Worm (Caenorhabditis elegans): ENCODE data around the gene Y47D7A.12.

Gene Y47D7A.12

ce11 chrV:4450523-4451089 lies 21.1 kb upstream of the Y47D7A.12 start, which contains the start of gene rft-2 (continued):
- TF ChIP-seq C34F6.9 (tag; optimal IDR thresholded peaks at IDR 0.05) (peak; percentile 52), skn-1 (tag; optimal IDR thresholded peaks at IDR 0.05) (no peak), nhr-21 (tag; optimal IDR thresholded peaks at IDR 0.05) (no peak), mdl-1 (tag; optimal IDR thresholded peaks at IDR 0.05) (no peak), ztf-11 (tag; optimal IDR thresholded peaks at IDR 0.05) (no peak), unc-62 (GFP tag; optimal IDR thresholded peaks at IDR 0.05) (no peak), nhr-10 (tag; optimal IDR thresholded peaks at IDR 0.05) (no peak), sma-3 (GFP tag; optimal IDR thresholded peaks at IDR 0.05) (peak; percentile 13)

ce11 chrV:4447637-4448036 lies 18.2 kb upstream of the Y47D7A.12 start:
- TF ChIP-seq nhr-21 (tag; optimal IDR thresholded peaks at IDR 0.05) (no peak), egl-27 (tag; optimal IDR thresholded peaks at IDR 0.05) (no peak), zag-1 (tag; optimal IDR thresholded peaks at IDR 0.05) (no peak), mab-5 (tag; optimal IDR thresholded peaks at IDR 0.05) (no peak), unc-39 (tag; optimal IDR thresholded peaks at IDR 0.05) (no peak), nhr-25 (tag; optimal IDR thresholded peaks at IDR 0.05) (no peak), ztf-1 (GFP tag; conservative IDR thresholded peaks at IDR 0.05) (no peak), unc-62 (GFP tag; optimal IDR thresholded peaks at IDR 0.05) (no peak), sma-9 (GFP tag; optimal IDR thresholded peaks at IDR 0.05) (no peak), sma-9 (tag; optimal IDR thresholded peaks at IDR 0.05) (no peak), ZK546.5 (tag; optimal IDR thresholded peaks at IDR 0.05) (no peak), mbf-1 (tag; optimal IDR thresholded peaks at IDR 0.05) (no peak), lin-39 (tag; optimal IDR thresholded peaks at IDR 0.05) (no peak), fos-1 (tag; optimal IDR thresholded peaks at IDR 0.05) (no peak), F13H6.1 (tag; optimal IDR thresholded peaks at IDR 0.05) (no peak), Y55F3AM.14 (GFP tag; optimal IDR thresholded peaks at IDR 0.05) (no peak), nhr-10 (tag; optimal IDR thresholded peaks at IDR 0.05) (no peak), aly-2 (tag; optimal IDR thresholded peaks at IDR 0.05) (no peak), peb-1 (tag; optimal IDR thresholded peaks at IDR 0.05) (no peak), ama-1 (optimal IDR thresholded peaks at IDR 0.05) (no peak)

DNA sequence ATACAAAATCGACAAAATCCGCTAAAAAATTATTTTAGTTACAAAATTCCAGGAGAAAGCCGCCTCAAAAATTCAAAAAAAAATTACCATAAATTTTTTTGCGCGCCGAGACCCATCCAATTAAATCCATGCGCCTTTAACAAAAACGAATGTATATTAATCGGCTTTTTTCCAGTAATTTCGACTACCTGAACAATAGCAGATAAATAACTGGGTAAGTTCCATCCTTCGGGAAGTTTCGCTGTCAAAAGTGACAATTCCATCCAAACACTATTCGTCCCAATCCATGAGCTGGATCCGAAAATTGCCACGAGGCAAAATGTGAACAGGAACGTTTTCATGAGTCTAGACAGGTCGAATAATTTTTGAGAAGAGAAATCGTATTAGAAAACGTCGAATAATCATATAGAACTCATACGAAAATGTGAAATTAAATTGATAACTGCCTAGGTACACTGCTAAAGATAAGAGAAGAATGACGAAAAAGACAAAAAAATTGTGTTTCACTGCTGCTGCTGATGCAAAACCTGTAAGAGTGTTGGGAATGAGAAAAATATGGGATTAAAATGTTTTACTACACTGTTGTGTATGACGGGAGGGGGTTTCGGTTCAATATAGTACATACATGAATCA lies 13.4 kb upstream of the Y47D7A.12 start, which contains the start of gene rft-1:
rft-1 (minus strand) TSS at position 475 of the 633 bp plus-strand sequence.
- TF ChIP-seq fos-1 (tag; optimal IDR thresholded peaks at IDR 0.05) (peak; percentile 58), ceh-82 (tag; optimal IDR thresholded peaks at IDR 0.05) (no peak), nhr-129 (tag; optimal IDR thresholded peaks at IDR 0.05) (no peak), lsy-2 (tag; optimal IDR thresholded peaks at IDR 0.05) (no peak), Y55F3AM.14 (GFP tag; optimal IDR thresholded peaks at IDR 0.05) (no peak)

DNA sequence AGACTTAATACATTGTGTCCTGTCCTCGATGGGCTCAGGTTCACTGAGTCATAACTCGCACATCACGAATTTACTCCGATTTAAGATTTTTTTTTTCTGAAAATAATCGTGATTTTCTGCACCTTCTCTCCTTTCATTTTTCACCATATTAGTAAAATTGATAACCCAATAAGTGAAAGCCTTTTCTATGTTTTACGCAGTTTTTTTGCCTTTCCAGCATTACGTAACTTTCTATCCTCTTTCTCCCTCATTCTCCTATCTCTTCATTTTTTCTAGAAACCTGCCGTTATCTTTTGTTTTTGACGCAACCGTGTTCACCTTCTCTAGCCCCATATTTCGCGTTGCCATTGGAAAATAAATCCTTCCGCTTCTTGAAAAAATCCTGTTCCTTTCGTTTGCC lies 7.7 kb upstream of the Y47D7A.12 start:
- TF ChIP-seq nhr-25 (tag; optimal IDR thresholded peaks at IDR 0.05) = peak; percentile 17
- TF ChIP-seq blmp-1 (tag; optimal IDR thresholded peaks at IDR 0.05; ENCODE audit: insufficient read depth) = peak; percentile 61
- TF ChIP-seq nhr-77 (tag; optimal IDR thresholded peaks at IDR 0.05) = no peak

- TF ChIP-seq nhr-6 (tag; optimal IDR thresholded peaks at IDR 0.05) (no peak), peb-1 (tag; optimal IDR thresholded peaks at IDR 0.05) (no peak), egl-27 (tag; optimal IDR thresholded peaks at IDR 0.05) (no peak), unc-39 (tag; optimal IDR thresholded peaks at IDR 0.05) (no peak), ama-1 (optimal IDR thresholded peaks at IDR 0.05) (no peak), Y55F3AM.14 (GFP tag; optimal IDR thresholded peaks at IDR 0.05) (no peak), skn-1 (tag; optimal IDR thresholded peaks at IDR 0.05) (no peak), nhr-25 (tag; optimal IDR thresholded peaks at IDR 0.05) (no peak), mab-5 (tag; optimal IDR thresholded peaks at IDR 0.05) (no peak), dmd-4 (tag; optimal IDR thresholded peaks at IDR 0.05) (no peak), mdl-1 (tag; optimal IDR thresholded peaks at IDR 0.05) (no peak), ceh-82 (tag; optimal IDR thresholded peaks at IDR 0.05) (no peak), lin-39 (tag; optimal IDR thresholded peaks at IDR 0.05) (no peak)
Measured at ce11 chrV:4435411-4435981, 6.0 kb upstream of the Y47D7A.12 start, which contains the start of gene Y47D7A.13. TSS of gene Y47D7A.13 (minus strand) at chrV:4435927.
